Fruit fly (Drosophila melanogaster): ENCODE results near the gene CG7201.

Gene CG7201

dm6 chr3L:8340264-8341095 is 45.4 kb upstream of the CG7201 start, which contains the start of the genes Prim1 and CG7083 (continued):
- TF ChIP-seq CG7963 (GFP tag; IDR thresholded peaks at IDR 0.05; ENCODE audit: partially characterized antibody) (no peak), Kr (GFP tag; optimal IDR thresholded peaks at IDR 0.05) (no peak), MTF-1 (GFP tag; optimal IDR thresholded peaks at IDR 0.05; ENCODE audit: borderline replicate concordance) (no peak), zf30C (GFP tag; optimal IDR thresholded peaks at IDR 0.05) (no peak), fu2 (GFP tag; optimal IDR thresholded peaks at IDR 0.05) (peak; percentile 32), Tbp (GFP tag; optimal IDR thresholded peaks at IDR 0.05) (no peak), dan (GFP tag; IDR thresholded peaks at IDR 0.05) (no peak), CG8388 (GFP tag; optimal IDR thresholded peaks at IDR 0.05) (peak; percentile 51), unpg (GFP tag; optimal IDR thresholded peaks at IDR 0.05) (peak; percentile 63), CG10147 (GFP tag; optimal IDR thresholded peaks at IDR 0.05) (peak; percentile 34), CG31224 (GFP tag; IDR thresholded peaks at IDR 0.05) (peak; percentile 18; the same call in 1 of the 2 replicates), CG6689 (GFP tag; IDR thresholded peaks at IDR 0.05) (peak; percentile 37; the same call in 1 of the 2 replicates), tup (GFP tag; optimal IDR thresholded peaks at IDR 0.05) (peak; percentile 24), CG12155 (GFP tag; optimal IDR thresholded peaks at IDR 0.05) (peak; percentile 48), gcm (GFP tag; optimal IDR thresholded peaks at IDR 0.05) (no peak), lov (optimal IDR thresholded peaks at IDR 0.05) (no peak), lov (GFP tag; IDR thresholded peaks at IDR 0.05) (no peak), CG9437 (GFP tag; optimal IDR thresholded peaks at IDR 0.05) (peak; percentile 46), NfI (GFP tag; optimal IDR thresholded peaks at IDR 0.05) (peak; percentile 60), Vsx1 (GFP tag; optimal IDR thresholded peaks at IDR 0.05) (peak; percentile 30), wdn (GFP tag; IDR thresholded peaks at IDR 0.05) (peak; percentile 37; the same call in 1 of the 2 replicates), gem (tag; optimal IDR thresholded peaks at IDR 0.05) (peak; percentile 71), YL-1 (GFP tag; optimal IDR thresholded peaks at IDR 0.05) (peak; percentile 96), CG7745 (tag; optimal IDR thresholded peaks at IDR 0.05) (no peak), TFAM (GFP tag; optimal IDR thresholded peaks at IDR 0.05) (no peak), Doc3 (GFP tag; IDR thresholded peaks at IDR 0.05; ENCODE audit: partially characterized antibody) (peak; percentile 34; the same call in 1 of the 3 replicates), NC2α (GFP tag; optimal IDR thresholded peaks at IDR 0.05) (no peak), sug (tag; optimal IDR thresholded peaks at IDR 0.05) (peak; percentile 67), CG3281 (GFP tag; optimal IDR thresholded peaks at IDR 0.05) (peak; percentile 69), Hmx (GFP tag; optimal IDR thresholded peaks at IDR 0.05) (no peak), CG1832 (GFP tag; optimal IDR thresholded peaks at IDR 0.05) (no peak), Ssrp (tag; optimal IDR thresholded peaks at IDR 0.05) (peak; percentile 14), CG12299 (tag; optimal IDR thresholded peaks at IDR 0.05) (peak; percentile 51), ara (GFP tag; IDR thresholded peaks at IDR 0.05) (peak; percentile 42; the same call in 1 of the 2 replicates), wor (GFP tag; IDR thresholded peaks at IDR 0.05) (no peak), caup (GFP tag; optimal IDR thresholded peaks at IDR 0.05; ENCODE audit: severe bottlenecking) (peak; percentile 55), CG9609 (GFP tag; optimal IDR thresholded peaks at IDR 0.05) (peak; percentile 62), wek (GFP tag; optimal IDR thresholded peaks at IDR 0.05) (peak; percentile 44), tin (GFP tag; optimal IDR thresholded peaks at IDR 0.05) (peak; percentile 65), ttk (GFP tag; IDR thresholded peaks at IDR 0.05) (0 out of 2 replicates have a peak, but pooled peaks have one; percentile 19), Sox100B (GFP tag; optimal IDR thresholded peaks at IDR 0.05) (peak; percentile 55), slbo (GFP tag; IDR thresholded peaks at IDR 0.05) (peak; percentile 75), CG16813 (GFP tag; IDR thresholded peaks at IDR 0.05; ENCODE audit: partially characterized antibody) (no peak), CG4820 (GFP tag; optimal IDR thresholded peaks at IDR 0.05) (peak; percentile 23), CG16779 (GFP tag; IDR thresholded peaks at IDR 0.05) (no peak), cas (GFP tag; IDR thresholded peaks at IDR 0.05) (no peak), CG6791 (GFP tag; IDR thresholded peaks at IDR 0.05; ENCODE audit: partially characterized antibody) (no peak), NK7.1 (GFP tag; optimal IDR thresholded peaks at IDR 0.05) (peak; percentile 37)

Measured in whole organism, embryonic.